Fruit fly (Drosophila melanogaster): ENCODE results near the gene CG32718.

Gene CG32718

dm6 chrX:7737156-7737771, 40.7 kb upstream of the CG32718 start (continued):
- no peak for TF ChIP-seq Doc2 (GFP tag; IDR thresholded peaks at IDR 0.05)
- no peak for TF ChIP-seq oc (tag; optimal IDR thresholded peaks at IDR 0.05)
- TF ChIP-seq Gug (GFP tag; IDR thresholded peaks at IDR 0.05), result no peak
- no peak for TF ChIP-seq Dip2 (GFP tag; IDR thresholded peaks at IDR 0.05)
- TF ChIP-seq Antp (GFP tag; optimal IDR thresholded peaks at IDR 0.05), result no peak
- TF ChIP-seq Adf1 (GFP tag; IDR thresholded peaks at IDR 0.05), result no peak
- no peak for TF ChIP-seq dpn (GFP tag; optimal IDR thresholded peaks at IDR 0.05)
- TF ChIP-seq Nf-YB (GFP tag; optimal IDR thresholded peaks at IDR 0.05), result no peak
- no peak for TF ChIP-seq CG4424 (GFP tag; optimal IDR thresholded peaks at IDR 0.05)
- no peak for TF ChIP-seq twi (tag; optimal IDR thresholded peaks at IDR 0.05)
- no peak for TF ChIP-seq lola (GFP tag; optimal IDR thresholded peaks at IDR 0.05)
- TF ChIP-seq CG4854 (GFP tag; optimal IDR thresholded peaks at IDR 0.05), result no peak
- no peak for TF ChIP-seq CG11247 (GFP tag; IDR thresholded peaks at IDR 0.05)
- no peak for TF ChIP-seq sim (GFP tag; IDR thresholded peaks at IDR 0.05)
- TF ChIP-seq HLH54F (GFP tag; optimal IDR thresholded peaks at IDR 0.05), result no peak
- no peak for TF ChIP-seq CG10366 (GFP tag; IDR thresholded peaks at IDR 0.05)
- TF ChIP-seq crol (GFP tag; IDR thresholded peaks at IDR 0.05), result no peak
- TF ChIP-seq Gsc (GFP tag; IDR thresholded peaks at IDR 0.05), result no peak
- TF ChIP-seq Med (GFP tag), result peak; percentile 81
- TF ChIP-seq crc (GFP tag; optimal IDR thresholded peaks at IDR 0.05), result no peak
- no peak for TF ChIP-seq CG11695 (GFP tag; IDR thresholded peaks at IDR 0.05)
- TF ChIP-seq CG2875 (GFP tag; optimal IDR thresholded peaks at IDR 0.05), result no peak
- peak; percentile 94 for TF ChIP-seq gfzf (GFP tag; optimal IDR thresholded peaks at IDR 0.05)
- TF ChIP-seq ssp (GFP tag; IDR thresholded peaks at IDR 0.05), result no peak
- no peak for TF ChIP-seq Lim3 (GFP tag; IDR thresholded peaks at IDR 0.05)
- TF ChIP-seq CG8388 (GFP tag; optimal IDR thresholded peaks at IDR 0.05), result no peak
- TF ChIP-seq E2f2 (GFP tag; IDR thresholded peaks at IDR 0.05), result peak; percentile 95
- no peak for TF ChIP-seq zf30C (GFP tag; optimal IDR thresholded peaks at IDR 0.05)
- TF ChIP-seq CG2129 (GFP tag; IDR thresholded peaks at IDR 0.05; ENCODE audit: partially characterized antibody), result no peak
- TF ChIP-seq CG4282 (GFP tag; optimal IDR thresholded peaks at IDR 0.05), result no peak
- no peak for TF ChIP-seq corto (GFP tag; optimal IDR thresholded peaks at IDR 0.05)
- no peak for TF ChIP-seq NC2α (GFP tag; optimal IDR thresholded peaks at IDR 0.05)
- no peak for TF ChIP-seq CG10462 (GFP tag; optimal IDR thresholded peaks at IDR 0.05)
- TF ChIP-seq fd102C (GFP tag; optimal IDR thresholded peaks at IDR 0.05), result no peak
- peak; percentile 71 for TF ChIP-seq MESR4 (GFP tag; optimal IDR thresholded peaks at IDR 0.05)
- no peak for TF ChIP-seq CG8290 (GFP tag; optimal IDR thresholded peaks at IDR 0.05)
- peak in 1 of 2 experiments; percentile 58 for TF ChIP-seq CG8290 (tag; optimal IDR thresholded peaks at IDR 0.05)
- TF ChIP-seq CG31224 (GFP tag; IDR thresholded peaks at IDR 0.05), result no peak
- no peak for TF ChIP-seq ara (GFP tag; IDR thresholded peaks at IDR 0.05)
- no peak for TF ChIP-seq nau (GFP tag; optimal IDR thresholded peaks at IDR 0.05)
- TF ChIP-seq Dbx (GFP tag; IDR thresholded peaks at IDR 0.05), result no peak
- no peak for TF ChIP-seq Hr78 (GFP tag; optimal IDR thresholded peaks at IDR 0.05)
- no peak for TF ChIP-seq cad (GFP tag; optimal IDR thresholded peaks at IDR 0.05)
- no peak for TF ChIP-seq nerfin-2 (GFP tag; IDR thresholded peaks at IDR 0.05; ENCODE audit: partially characterized antibody)
- TF ChIP-seq CG14965 (GFP tag; optimal IDR thresholded peaks at IDR 0.05; ENCODE audit: borderline replicate concordance), result no peak
- no peak for TF ChIP-seq CG10543 (GFP tag; optimal IDR thresholded peaks at IDR 0.05)
- TF ChIP-seq CTCF (GFP tag; optimal IDR thresholded peaks at IDR 0.05), result no peak
- no peak for TF ChIP-seq dmrt99B (tag; optimal IDR thresholded peaks at IDR 0.05)
- TF ChIP-seq CG4328 (GFP tag; optimal IDR thresholded peaks at IDR 0.05), result no peak
- no peak for TF ChIP-seq tin (GFP tag; optimal IDR thresholded peaks at IDR 0.05)
- no peak for TF ChIP-seq hth (optimal IDR thresholded peaks at IDR 0.05)
- no peak for TF ChIP-seq ttk (GFP tag; IDR thresholded peaks at IDR 0.05)

All from whole organism, embryonic.